Fruit fly (Drosophila melanogaster): Measurements from ENCODE around the gene CG1806.

Gene CG1806

dm6 chrX:12017815-12018439, 11.0 kb downstream of the CG1806 start, which contains the start of gene Chrac-16 (continued):
- no peak for TF ChIP-seq CG17359 (tag; optimal IDR thresholded peaks at IDR 0.05)
- no peak for TF ChIP-seq ci (GFP tag; IDR thresholded peaks at IDR 0.05)
- peak; percentile 78 for TF ChIP-seq CG14860 (GFP tag; IDR thresholded peaks at IDR 0.05; ENCODE audit: partially characterized antibody)
- no peak for TF ChIP-seq h (optimal IDR thresholded peaks at IDR 0.05)
- TF ChIP-seq prd (optimal IDR thresholded peaks at IDR 0.05): no peak
- TF ChIP-seq prd (GFP tag; IDR thresholded peaks at IDR 0.05): no peak
- no peak for TF ChIP-seq CG12219 (GFP tag; optimal IDR thresholded peaks at IDR 0.05)
- no peak for TF ChIP-seq CG17385 (GFP tag; optimal IDR thresholded peaks at IDR 0.05)
- no peak for TF ChIP-seq hth (optimal IDR thresholded peaks at IDR 0.05)
- TF ChIP-seq odd (GFP tag; optimal IDR thresholded peaks at IDR 0.05): no peak
- no peak for TF ChIP-seq CG15479 (GFP tag; optimal IDR thresholded peaks at IDR 0.05)
- peak; percentile 67 for TF ChIP-seq Doc3 (GFP tag; IDR thresholded peaks at IDR 0.05; ENCODE audit: partially characterized antibody)
- TF ChIP-seq CG10147 (GFP tag; optimal IDR thresholded peaks at IDR 0.05): no peak
- TF ChIP-seq MBD-R2 (GFP tag; IDR thresholded peaks at IDR 0.05): peak; percentile 55
- TF ChIP-seq stwl (tag; optimal IDR thresholded peaks at IDR 0.05): peak; percentile 38
- TF ChIP-seq vnd (GFP tag; IDR thresholded peaks at IDR 0.05; ENCODE audit: partially characterized antibody): peak; percentile 80
- peak; percentile 70 for TF ChIP-seq sna (GFP tag; IDR thresholded peaks at IDR 0.05; ENCODE audit: partially characterized antibody)
- no peak for TF ChIP-seq CG5180 (GFP tag; optimal IDR thresholded peaks at IDR 0.05)
- TF ChIP-seq CG10565 (GFP tag; optimal IDR thresholded peaks at IDR 0.05): no peak
- peak; percentile 77 for TF ChIP-seq inv (GFP tag; IDR thresholded peaks at IDR 0.05; ENCODE audit: partially characterized antibody)
- TF ChIP-seq Dll (GFP tag; IDR thresholded peaks at IDR 0.05; ENCODE audit: partially characterized antibody): peak; percentile 78
- no peak for TF ChIP-seq zfh2 (GFP tag; optimal IDR thresholded peaks at IDR 0.05)
- TF ChIP-seq GATAe (GFP tag; conservative IDR thresholded peaks at IDR 0.05): no peak
- no peak for TF ChIP-seq CG4360 (GFP tag; IDR thresholded peaks at IDR 0.05)
- TF ChIP-seq CG6791 (GFP tag; IDR thresholded peaks at IDR 0.05; ENCODE audit: partially characterized antibody): peak; percentile 84
- no peak for TF ChIP-seq CG17328 (GFP tag; IDR thresholded peaks at IDR 0.05)
- TF ChIP-seq CG7963 (GFP tag; IDR thresholded peaks at IDR 0.05; ENCODE audit: partially characterized antibody): peak; percentile 63; the same call in 2 of the 3 replicates
- peak; percentile 62 for TF ChIP-seq hbn (GFP tag; IDR thresholded peaks at IDR 0.05; ENCODE audit: partially characterized antibody)
- TF ChIP-seq da (GFP tag; optimal IDR thresholded peaks at IDR 0.05): no peak
- TF ChIP-seq btn (GFP tag; optimal IDR thresholded peaks at IDR 0.05): no peak
- TF ChIP-seq Sry-β (GFP tag; optimal IDR thresholded peaks at IDR 0.05): no peak
- no peak for TF ChIP-seq otp (GFP tag; IDR thresholded peaks at IDR 0.05)
- no peak for TF ChIP-seq dati (GFP tag; IDR thresholded peaks at IDR 0.05)
- TF ChIP-seq Sry-δ (GFP tag; optimal IDR thresholded peaks at IDR 0.05): peak; percentile 83
- peak; percentile 45 for TF ChIP-seq Sin3A (optimal IDR thresholded peaks at IDR 0.05)
- peak; percentile 70 for TF ChIP-seq ato (GFP tag; IDR thresholded peaks at IDR 0.05; ENCODE audit: partially characterized antibody)
- no peak for TF ChIP-seq caup (GFP tag; optimal IDR thresholded peaks at IDR 0.05; ENCODE audit: severe bottlenecking)
- TF ChIP-seq grn (GFP tag; optimal IDR thresholded peaks at IDR 0.05): no peak
- no peak for TF ChIP-seq CG9215 (GFP tag; IDR thresholded peaks at IDR 0.05)
- peak; percentile 60 for TF ChIP-seq CG2129 (GFP tag; IDR thresholded peaks at IDR 0.05; ENCODE audit: partially characterized antibody)
- no peak for TF ChIP-seq kah (GFP tag; optimal IDR thresholded peaks at IDR 0.05)
- TF ChIP-seq CG34224 (GFP tag; IDR thresholded peaks at IDR 0.05; ENCODE audit: partially characterized antibody): peak; percentile 61
- TF ChIP-seq sr (GFP tag; IDR thresholded peaks at IDR 0.05): no peak
- no peak for TF ChIP-seq CG12391 (tag; optimal IDR thresholded peaks at IDR 0.05)
- peak; percentile 79 for TF ChIP-seq Opbp (GFP tag; IDR thresholded peaks at IDR 0.05; ENCODE audit: partially characterized antibody)
- TF ChIP-seq pzg (GFP tag; optimal IDR thresholded peaks at IDR 0.05): peak; percentile 29
- peak; percentile 70 for TF ChIP-seq tna (GFP tag; IDR thresholded peaks at IDR 0.05; ENCODE audit: partially characterized antibody)
- peak; percentile 19; the same call in 1 of the 2 replicates for TF ChIP-seq CG9932 (GFP tag; IDR thresholded peaks at IDR 0.05)
- TF ChIP-seq nerfin-2 (GFP tag; IDR thresholded peaks at IDR 0.05; ENCODE audit: partially characterized antibody): peak; percentile 69
